Worm (Caenorhabditis elegans) whole organism, early embryonic: Measurements from ENCODE around the gene C16C10.1.

Source experiments
- B0310.2 ChIP-seq: sonication (generic microtip); optimal IDR thresholded peaks from 2 replicates; lab custom pipeline; 2016; ENCODE audit warnings: mild to moderate bottlenecking, missing genetic modification characterization, missing compliant biosample characterization
- F13C5.2 ChIP-seq: sonication (generic microtip); optimal IDR thresholded peaks from 2 replicates; lab custom pipeline; 2017; ENCODE audit warnings: mild to moderate bottlenecking, missing genetic modification characterization, inconsistent platforms, missing compliant biosample characterization
- ama-1 ChIP-seq: fragments of 150-350 bp; optimal IDR thresholded peaks from 2 replicates; lab custom pipeline; 2014
- flt-1 ChIP-seq: fragments of 200-800 bp; sonication (Bioruptor generic); IDR thresholded peaks from 2 replicates; pipeline ENCODE4 v1.3.6; 2022; ENCODE audit warnings: missing genetic modification characterization, missing compliant biosample characterization
- hmbx-1 ChIP-seq: sonication (generic microtip); optimal IDR thresholded peaks from 2 replicates; lab custom pipeline; 2016; ENCODE audit warnings: mild to moderate bottlenecking, missing genetic modification characterization, missing compliant biosample characterization
- hnd-1 ChIP-seq: sonication (generic microtip); optimal IDR thresholded peaks from 2 replicates; lab custom pipeline; 2016; ENCODE audit warnings: missing genetic modification characterization, missing compliant biosample characterization
- tbx-11 ChIP-seq: fragments of 200-800 bp; sonication (Bioruptor generic); IDR thresholded peaks from 2 replicates; pipeline ENCODE4 v1.3.6; 2022; ENCODE audit warnings: missing genetic modification characterization, missing compliant biosample characterization
- tra-4 ChIP-seq: sonication (generic microtip); optimal IDR thresholded peaks from 2 replicates; lab custom pipeline; 2017; ENCODE audit warnings: missing genetic modification characterization, missing compliant biosample characterization

DNA sequence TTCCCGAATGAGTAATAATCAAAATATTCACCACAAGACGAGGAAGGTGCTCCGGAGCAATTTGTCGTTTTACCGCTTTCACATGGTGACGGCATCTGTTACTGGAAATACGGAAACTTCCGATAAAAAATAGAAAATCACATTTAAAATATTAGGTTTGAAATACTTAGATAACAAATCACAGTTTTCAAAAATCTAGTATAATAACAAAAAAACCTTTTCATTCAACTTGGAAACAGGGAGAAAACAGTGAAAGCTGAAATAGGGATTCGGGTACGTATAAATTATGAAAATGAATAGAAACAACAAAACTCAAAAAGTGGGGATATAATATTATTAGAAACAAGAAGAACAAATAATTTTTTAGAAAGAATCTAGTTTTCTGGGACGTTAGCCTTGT, at the start of gene C16C10.1:
- TF ChIP-seq tra-4 (tag; lab: Kevin White, UChicago), result no peak
- no peak for TF ChIP-seq ama-1 (lab: Kevin White, UChicago)
- no peak for TF ChIP-seq tbx-11 (GFP tag; lab: Robert Waterston, UW)
- no peak for TF ChIP-seq flt-1 (GFP tag; lab: Robert Waterston, UW)
- no peak for TF ChIP-seq B0310.2 (tag; lab: Kevin White, UChicago)
- no peak for TF ChIP-seq hmbx-1 (tag; lab: Kevin White, UChicago)
- TF ChIP-seq F13C5.2 (tag; lab: Kevin White, UChicago), result no peak
- TF ChIP-seq hnd-1 (tag; lab: Kevin White, UChicago), result no peak
